Worm (Caenorhabditis elegans): ENCODE data around the gene gpx-6.

DNA sequence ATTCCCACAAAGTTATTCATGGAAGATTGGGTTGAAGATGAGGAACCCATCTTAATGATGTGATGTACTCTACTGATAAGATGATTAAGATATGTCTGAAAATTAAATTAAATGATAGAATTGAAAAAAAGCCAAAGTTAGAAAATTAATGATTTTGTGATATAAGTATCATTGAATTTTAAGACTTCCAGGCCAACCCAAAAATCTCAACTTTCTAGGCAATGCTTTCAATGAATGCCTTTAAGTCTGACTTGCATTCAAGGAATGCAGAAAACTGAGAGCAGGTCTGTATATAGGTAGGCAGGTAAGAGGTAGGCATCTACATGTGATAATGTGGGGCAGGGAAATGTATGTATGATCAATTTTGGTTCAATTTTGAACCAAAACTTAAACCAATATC lies 2.0 kb upstream of the gpx-6 start, which contains the start of gene ocr-2:
- TF ChIP-seq ref-1 (GFP tag; conservative IDR thresholded peaks at IDR 0.05) (no peak), ztf-29 (GFP tag; IDR thresholded peaks at IDR 0.05) (no peak), ztf-23 (GFP tag; IDR thresholded peaks at IDR 0.05) (no peak), flt-1 (GFP tag; IDR thresholded peaks at IDR 0.05) (no peak), klf-2 (GFP tag; conservative IDR thresholded peaks at IDR 0.05) (no peak), cog-1 (tag; optimal IDR thresholded peaks at IDR 0.05) (no peak), tab-1 (GFP tag; IDR thresholded peaks at IDR 0.05) (no peak)

Measured in whole organism, midembryonic.